Fruit fly (Drosophila melanogaster): Measurements from ENCODE around the gene GstT3.
A peak's percentile ranks its signal among the peaks of the same experiment; 100 is the strongest.

The GstT3 gene

DNA sequence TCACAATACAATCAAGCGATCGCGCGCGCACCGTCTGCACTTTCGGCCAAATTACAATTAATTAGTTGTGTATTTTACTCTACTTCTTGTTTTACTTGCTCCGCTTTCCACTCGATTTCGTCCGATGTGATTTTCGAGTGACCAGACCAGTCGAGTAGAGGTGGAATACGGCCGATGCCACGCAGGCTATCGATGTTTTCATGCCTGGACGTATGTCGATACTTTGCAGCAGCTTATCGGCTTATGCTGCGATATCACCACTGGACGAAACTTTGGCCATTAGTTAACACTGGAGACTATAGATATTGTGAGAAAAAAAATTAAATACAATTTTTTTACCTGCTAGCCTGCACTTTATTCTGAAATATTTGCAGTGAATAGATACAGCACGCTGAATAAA, 43.3 kb downstream of the GstT3 start, which contains the start of gene RhoGAP19D (continued):
- peak; percentile 70 for TF ChIP-seq Jarid2 (GFP tag; optimal IDR thresholded peaks at IDR 0.05)
- TF ChIP-seq gt (GFP tag; IDR thresholded peaks at IDR 0.05) = no peak
- TF ChIP-seq lab (GFP tag; optimal IDR thresholded peaks at IDR 0.05) = peak; percentile 75
- TF ChIP-seq Pdp1 (GFP tag; optimal IDR thresholded peaks at IDR 0.05) = peak; percentile 58 to 62
- TF ChIP-seq Abd-B (GFP tag; optimal IDR thresholded peaks at IDR 0.05) = no peak
- no peak for TF ChIP-seq sima (GFP tag; optimal IDR thresholded peaks at IDR 0.05)
- TF ChIP-seq CG4360 (GFP tag; IDR thresholded peaks at IDR 0.05) = no peak
- peak; percentile 32 to 42 for TF ChIP-seq chif (GFP tag; optimal IDR thresholded peaks at IDR 0.05)
- peak; percentile 48 for TF ChIP-seq CG12391 (tag; optimal IDR thresholded peaks at IDR 0.05)
- no peak for TF ChIP-seq btn (GFP tag; optimal IDR thresholded peaks at IDR 0.05)
- peak; percentile 63 for TF ChIP-seq CG13624 (GFP tag; optimal IDR thresholded peaks at IDR 0.05)
- TF ChIP-seq nerfin-2 (GFP tag; IDR thresholded peaks at IDR 0.05; ENCODE audit: partially characterized antibody) = peak; percentile 86
- no peak for TF ChIP-seq Oaz (GFP tag; IDR thresholded peaks at IDR 0.05)
- peak; percentile 81 for TF ChIP-seq CG2120 (GFP tag; optimal IDR thresholded peaks at IDR 0.05)
- TF ChIP-seq mam (GFP tag; optimal IDR thresholded peaks at IDR 0.05) = peak; percentile 80
- peak; percentile 48 for TF ChIP-seq CG14710 (tag; optimal IDR thresholded peaks at IDR 0.05)
- TF ChIP-seq maf-S (GFP tag; optimal IDR thresholded peaks at IDR 0.05) = peak; percentile 37
- TF ChIP-seq Opbp (GFP tag; IDR thresholded peaks at IDR 0.05; ENCODE audit: partially characterized antibody) = peak; percentile 97
- no peak for TF ChIP-seq CG17361 (GFP tag; IDR thresholded peaks at IDR 0.05)
- peak; percentile 27; the same call in 1 of the 2 replicates for TF ChIP-seq stc (GFP tag; IDR thresholded peaks at IDR 0.05)
- TF ChIP-seq CG10462 (GFP tag; optimal IDR thresholded peaks at IDR 0.05) = no peak
- TF ChIP-seq HHEX (GFP tag; optimal IDR thresholded peaks at IDR 0.05) = no peak
- peak; percentile 17 for TF ChIP-seq az2 (GFP tag; optimal IDR thresholded peaks at IDR 0.05)
- no peak for TF ChIP-seq Spps (tag; optimal IDR thresholded peaks at IDR 0.05)
- TF ChIP-seq Sin3A (optimal IDR thresholded peaks at IDR 0.05) = peak; percentile 25
- TF ChIP-seq CG15269 (tag; optimal IDR thresholded peaks at IDR 0.05) = peak; percentile 25
- peak; percentile 73 for TF ChIP-seq lilli (GFP tag; optimal IDR thresholded peaks at IDR 0.05)
- TF ChIP-seq CG15073 (GFP tag; optimal IDR thresholded peaks at IDR 0.05) = no peak
- TF ChIP-seq caup (GFP tag; optimal IDR thresholded peaks at IDR 0.05; ENCODE audit: severe bottlenecking) = peak; percentile 65
- peak; percentile 14 for TF ChIP-seq Hey (tag; optimal IDR thresholded peaks at IDR 0.05)
- TF ChIP-seq emc (GFP tag; optimal IDR thresholded peaks at IDR 0.05) = peak; percentile 27
- TF ChIP-seq H2.0 (GFP tag; IDR thresholded peaks at IDR 0.05) = peak; percentile 51; the same call in 1 of the 2 replicates
- 0 out of 3 replicates have a peak, but pooled peaks have one; percentile 29 for TF ChIP-seq gce (GFP tag; IDR thresholded peaks at IDR 0.05)
- TF ChIP-seq Awh (GFP tag; IDR thresholded peaks at IDR 0.05) = no peak
- no peak for TF ChIP-seq CG31365 (tag; optimal IDR thresholded peaks at IDR 0.05)
- TF ChIP-seq insv (GFP tag; optimal IDR thresholded peaks at IDR 0.05) = peak in 1 of 2 experiments; percentile 38
- peak; percentile 42 for TF ChIP-seq bab2 (GFP tag; optimal IDR thresholded peaks at IDR 0.05)
- peak; percentile 67 for TF ChIP-seq CHES-1-like (GFP tag; optimal IDR thresholded peaks at IDR 0.05)
- no peak for TF ChIP-seq CG7372 (GFP tag; IDR thresholded peaks at IDR 0.05)
- TF ChIP-seq CG14050 (GFP tag; IDR thresholded peaks at IDR 0.05) = no peak
- no peak for TF ChIP-seq sr (GFP tag; IDR thresholded peaks at IDR 0.05)
- TF ChIP-seq CG17328 (GFP tag; IDR thresholded peaks at IDR 0.05) = no peak
- TF ChIP-seq ab (GFP tag; optimal IDR thresholded peaks at IDR 0.05) = no peak
- peak; percentile 23 for TF ChIP-seq trem (tag; optimal IDR thresholded peaks at IDR 0.05)
- TF ChIP-seq ssp (GFP tag; IDR thresholded peaks at IDR 0.05) = peak; percentile 59
- no peak for TF ChIP-seq prd (optimal IDR thresholded peaks at IDR 0.05)
- peak; percentile 44; the same call in 2 of the 3 replicates for TF ChIP-seq prd (GFP tag; IDR thresholded peaks at IDR 0.05)
- TF ChIP-seq CG5180 (GFP tag; optimal IDR thresholded peaks at IDR 0.05) = no peak
- TF ChIP-seq inv (GFP tag; IDR thresholded peaks at IDR 0.05; ENCODE audit: partially characterized antibody) = peak; percentile 92
- TF ChIP-seq abd-A (tag; optimal IDR thresholded peaks at IDR 0.05) = no peak
- TF ChIP-seq dysf (GFP tag; IDR thresholded peaks at IDR 0.05) = peak; percentile 50
- TF ChIP-seq CG2889 (GFP tag; IDR thresholded peaks at IDR 0.05) = 0 out of 3 replicates have a peak, but pooled peaks have one; percentile 30

Measured in whole organism, embryonic.